Worm (Caenorhabditis elegans): ENCODE results near the gene fipr-25.

Gene fipr-25

DNA sequence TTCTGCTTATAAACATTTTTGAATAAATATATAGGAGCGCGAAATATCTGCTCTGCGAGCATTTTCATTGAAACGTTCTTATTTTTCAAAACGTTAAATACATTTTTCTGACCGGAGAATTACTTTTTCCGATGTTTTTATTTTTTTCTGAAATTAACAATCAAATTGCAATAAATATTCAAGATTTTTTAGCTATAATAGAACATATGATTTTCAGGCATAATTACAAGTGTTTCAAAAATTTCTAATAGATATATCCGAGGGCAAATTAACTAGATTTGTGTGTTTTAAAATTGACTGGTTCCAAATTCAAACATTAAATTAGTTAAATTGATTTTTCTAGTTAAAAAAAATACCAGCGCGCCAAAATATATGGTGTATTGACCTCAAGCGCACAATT lies 21.8 kb downstream of the fipr-25 start, which contains the start of gene T08B1.4:
T08B1.4 (plus strand) TSS at position 301 of the 400 bp plus-strand sequence.
- TF ChIP-seq F13C5.2 (tag; optimal IDR thresholded peaks at IDR 0.05) (no peak), tbx-37 (GFP tag; conservative IDR thresholded peaks at IDR 0.05) (no peak), B0310.2 (tag; optimal IDR thresholded peaks at IDR 0.05) (no peak), tbx-11 (GFP tag; IDR thresholded peaks at IDR 0.05) (no peak), sea-1 (GFP tag; conservative IDR thresholded peaks at IDR 0.05) (no peak), ceh-13 (GFP tag; optimal IDR thresholded peaks at IDR 0.05) (no peak), ama-1 (optimal IDR thresholded peaks at IDR 0.05) (no peak), aly-1 (tag; optimal IDR thresholded peaks at IDR 0.05) (no peak), hmbx-1 (tag; optimal IDR thresholded peaks at IDR 0.05) (no peak), ceh-36 (tag; optimal IDR thresholded peaks at IDR 0.05) (no peak), flt-1 (GFP tag; IDR thresholded peaks at IDR 0.05) (no peak)

DNA sequence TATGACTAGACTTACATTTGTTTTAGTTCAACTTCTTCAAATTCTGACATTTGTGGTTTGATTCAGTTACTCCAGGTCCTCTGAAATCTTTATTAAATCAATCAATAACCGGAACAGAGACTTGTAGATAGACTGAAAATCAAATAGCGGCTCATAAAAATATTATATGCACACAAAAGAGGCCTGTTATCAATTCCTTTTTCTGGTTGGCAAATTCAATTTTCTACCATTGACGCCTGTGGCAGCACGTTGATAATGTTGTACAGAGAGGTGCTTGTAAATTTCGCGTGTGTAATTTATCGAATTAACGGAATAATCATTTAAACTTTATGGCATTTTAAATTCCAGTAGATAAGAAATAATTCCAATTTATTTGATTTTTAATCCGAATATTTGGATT lies 29.7 kb downstream of the fipr-25 start, which contains the start of gene T08B1.1:
T08B1.1 (minus strand) TSS at position 92 of the 400 bp plus-strand sequence.
- TF ChIP-seq hmg-4 (GFP tag; optimal IDR thresholded peaks at IDR 0.05) (no peak), tbx-37 (GFP tag; conservative IDR thresholded peaks at IDR 0.05) (no peak), B0310.2 (tag; optimal IDR thresholded peaks at IDR 0.05) (no peak)

DNA sequence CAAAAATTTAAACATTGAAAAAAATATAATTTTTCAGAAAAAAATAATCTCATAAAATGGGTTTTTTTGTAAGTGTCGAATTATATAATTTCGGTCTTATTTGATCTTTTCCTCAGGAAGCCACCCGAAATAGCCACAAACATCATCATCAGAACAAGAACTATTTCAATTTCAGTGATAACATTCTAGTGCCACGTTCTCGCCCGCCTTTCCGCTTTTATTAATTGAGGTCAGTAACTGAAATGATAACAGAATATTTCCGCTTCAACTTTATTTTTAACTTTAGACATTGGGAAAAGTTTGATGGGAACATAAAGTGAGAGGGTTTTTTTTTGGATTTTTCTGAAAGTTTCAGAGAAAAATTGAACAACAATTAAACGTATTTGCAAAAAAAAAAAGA lies 32.0 kb downstream of the fipr-25 start:
- TF ChIP-seq sea-1 (GFP tag; conservative IDR thresholded peaks at IDR 0.05) = no peak
- TF ChIP-seq hnd-1 (tag; optimal IDR thresholded peaks at IDR 0.05) = no peak
- no peak for TF ChIP-seq F13C5.2 (tag; optimal IDR thresholded peaks at IDR 0.05)
- no peak for TF ChIP-seq hmbx-1 (tag; optimal IDR thresholded peaks at IDR 0.05)
- TF ChIP-seq aly-1 (tag; optimal IDR thresholded peaks at IDR 0.05) = no peak
- no peak for TF ChIP-seq B0310.2 (tag; optimal IDR thresholded peaks at IDR 0.05)
- TF ChIP-seq hmg-4 (GFP tag; optimal IDR thresholded peaks at IDR 0.05) = no peak
- no peak for TF ChIP-seq pes-1 (GFP tag; IDR thresholded peaks at IDR 0.05)
- no peak for TF ChIP-seq ceh-13 (GFP tag; optimal IDR thresholded peaks at IDR 0.05)
- TF ChIP-seq tra-4 (tag; optimal IDR thresholded peaks at IDR 0.05) = no peak
- TF ChIP-seq flt-1 (GFP tag; IDR thresholded peaks at IDR 0.05) = no peak
- no peak for TF ChIP-seq ets-7 (tag; optimal IDR thresholded peaks at IDR 0.05)
- no peak for TF ChIP-seq ama-1 (optimal IDR thresholded peaks at IDR 0.05)
- TF ChIP-seq tbx-11 (GFP tag; IDR thresholded peaks at IDR 0.05) = no peak
- no peak for TF ChIP-seq tbx-37 (GFP tag; conservative IDR thresholded peaks at IDR 0.05)
- no peak for TF ChIP-seq ceh-36 (tag; optimal IDR thresholded peaks at IDR 0.05)
- no peak for TF ChIP-seq scrt-1 (GFP tag; IDR thresholded peaks at IDR 0.05)

DNA sequence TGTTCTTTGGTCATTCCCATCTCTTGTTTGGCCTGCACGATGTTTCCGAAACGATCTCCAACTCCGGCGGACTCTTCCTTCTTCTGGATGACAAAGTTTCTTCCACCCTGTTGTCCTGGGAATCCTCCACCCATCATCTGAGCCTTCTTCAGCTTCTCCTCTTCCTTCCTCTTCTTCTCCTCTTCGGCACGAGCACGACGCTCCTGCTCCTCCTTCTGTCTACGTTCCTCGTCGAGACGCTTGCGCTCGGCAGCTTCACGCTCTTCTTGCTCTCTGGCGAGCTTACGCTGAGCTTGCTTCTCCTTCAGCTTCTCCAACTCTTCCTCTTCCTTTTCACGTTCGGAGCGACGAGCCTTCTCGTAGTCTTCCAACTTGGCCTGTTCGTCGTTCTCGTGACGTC lies 34.2 kb downstream of the fipr-25 start:
- TF ChIP-seq hmbx-1 (tag; optimal IDR thresholded peaks at IDR 0.05) = no peak
- TF ChIP-seq tbx-11 (GFP tag; IDR thresholded peaks at IDR 0.05) = no peak
- TF ChIP-seq hmg-4 (GFP tag; optimal IDR thresholded peaks at IDR 0.05) = no peak
- no peak for TF ChIP-seq ama-1 (optimal IDR thresholded peaks at IDR 0.05)
- TF ChIP-seq flt-1 (GFP tag; IDR thresholded peaks at IDR 0.05) = no peak
- no peak for TF ChIP-seq aly-1 (tag; optimal IDR thresholded peaks at IDR 0.05)
- TF ChIP-seq tra-4 (tag; optimal IDR thresholded peaks at IDR 0.05) = no peak
- TF ChIP-seq ceh-13 (GFP tag; optimal IDR thresholded peaks at IDR 0.05) = no peak
- TF ChIP-seq hnd-1 (tag; optimal IDR thresholded peaks at IDR 0.05) = no peak
- no peak for TF ChIP-seq B0310.2 (tag; optimal IDR thresholded peaks at IDR 0.05)
- TF ChIP-seq pes-1 (GFP tag; IDR thresholded peaks at IDR 0.05) = no peak
- no peak for TF ChIP-seq sea-1 (GFP tag; conservative IDR thresholded peaks at IDR 0.05)
- TF ChIP-seq F13C5.2 (tag; optimal IDR thresholded peaks at IDR 0.05) = no peak
- no peak for TF ChIP-seq scrt-1 (GFP tag; IDR thresholded peaks at IDR 0.05)
- no peak for TF ChIP-seq ets-7 (tag; optimal IDR thresholded peaks at IDR 0.05)
- TF ChIP-seq tbx-37 (GFP tag; conservative IDR thresholded peaks at IDR 0.05) = no peak
- TF ChIP-seq ceh-36 (tag; optimal IDR thresholded peaks at IDR 0.05) = no peak

DNA sequence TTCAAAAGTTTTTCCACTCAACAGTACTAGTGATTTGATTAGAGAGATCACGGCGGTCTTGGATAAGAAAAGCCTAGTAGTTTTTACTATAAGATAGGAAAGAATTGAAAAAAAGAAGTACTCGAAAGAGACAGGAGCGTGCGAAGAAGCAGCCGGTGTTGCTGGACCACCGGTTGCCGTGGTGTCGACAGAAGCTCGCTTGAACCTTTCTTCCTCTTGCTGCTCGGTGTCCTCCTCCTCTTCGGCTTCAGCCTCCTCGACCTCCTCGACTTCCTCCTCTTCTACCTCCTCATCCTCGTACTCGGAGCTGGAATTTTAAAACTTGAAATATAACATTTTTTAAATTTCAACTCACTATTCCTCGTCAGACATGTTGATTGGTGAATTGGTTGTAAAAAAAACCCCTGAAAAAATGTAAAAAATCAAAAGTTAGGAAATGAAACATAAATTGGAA lies 35.3 kb downstream of the fipr-25 start, which contains the start of gene tnt-4:
tnt-4 (minus strand) TSS at position 404 of the 454 bp plus-strand sequence.
- TF ChIP-seq ets-7 (tag; optimal IDR thresholded peaks at IDR 0.05) (no peak), scrt-1 (GFP tag; IDR thresholded peaks at IDR 0.05) (no peak), pes-1 (GFP tag; IDR thresholded peaks at IDR 0.05) (no peak), F13C5.2 (tag; optimal IDR thresholded peaks at IDR 0.05) (no peak), tbx-37 (GFP tag; conservative IDR thresholded peaks at IDR 0.05) (no peak), ceh-36 (tag; optimal IDR thresholded peaks at IDR 0.05) (no peak), tbx-11 (GFP tag; IDR thresholded peaks at IDR 0.05) (no peak), B0310.2 (tag; optimal IDR thresholded peaks at IDR 0.05) (no peak), ceh-13 (GFP tag; optimal IDR thresholded peaks at IDR 0.05) (no peak), tra-4 (tag; optimal IDR thresholded peaks at IDR 0.05) (no peak), hmg-4 (GFP tag; optimal IDR thresholded peaks at IDR 0.05) (no peak), sea-1 (GFP tag; conservative IDR thresholded peaks at IDR 0.05) (no peak), ama-1 (optimal IDR thresholded peaks at IDR 0.05) (no peak), hnd-1 (tag; optimal IDR thresholded peaks at IDR 0.05) (no peak), hmbx-1 (tag; optimal IDR thresholded peaks at IDR 0.05) (no peak)

DNA sequence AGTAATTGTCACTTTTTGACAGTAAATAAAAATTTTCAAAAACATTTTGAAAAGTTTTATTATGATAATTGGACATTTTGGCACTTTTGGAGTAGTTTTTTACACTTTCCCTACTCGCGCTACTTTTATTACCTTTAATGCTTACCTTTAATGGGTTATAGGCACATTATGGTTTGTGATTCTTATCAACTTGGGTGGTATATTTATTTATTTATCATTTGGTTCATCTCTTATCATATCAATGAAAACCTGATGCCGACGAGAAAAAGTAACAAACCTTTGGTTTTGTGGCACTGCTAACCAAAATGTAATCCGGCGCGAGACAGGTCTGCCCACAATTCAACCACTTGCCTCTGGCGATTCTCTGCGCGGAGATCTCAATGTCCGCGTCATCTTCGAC lies 41.1 kb downstream of the fipr-25 start:
- TF ChIP-seq ceh-36 (tag; optimal IDR thresholded peaks at IDR 0.05) = no peak
- TF ChIP-seq ets-7 (tag; optimal IDR thresholded peaks at IDR 0.05) = no peak
- no peak for TF ChIP-seq hnd-1 (tag; optimal IDR thresholded peaks at IDR 0.05)
- TF ChIP-seq tbx-11 (GFP tag; IDR thresholded peaks at IDR 0.05) = no peak
- TF ChIP-seq flt-1 (GFP tag; IDR thresholded peaks at IDR 0.05) = no peak
- TF ChIP-seq ceh-13 (GFP tag; optimal IDR thresholded peaks at IDR 0.05) = no peak
- no peak for TF ChIP-seq F13C5.2 (tag; optimal IDR thresholded peaks at IDR 0.05)
- TF ChIP-seq tra-4 (tag; optimal IDR thresholded peaks at IDR 0.05) = no peak
- no peak for TF ChIP-seq ama-1 (optimal IDR thresholded peaks at IDR 0.05)
- no peak for TF ChIP-seq scrt-1 (GFP tag; IDR thresholded peaks at IDR 0.05)
- TF ChIP-seq hmg-4 (GFP tag; optimal IDR thresholded peaks at IDR 0.05) = no peak
- TF ChIP-seq aly-1 (tag; optimal IDR thresholded peaks at IDR 0.05) = no peak
- no peak for TF ChIP-seq pes-1 (GFP tag; IDR thresholded peaks at IDR 0.05)
- TF ChIP-seq hmbx-1 (tag; optimal IDR thresholded peaks at IDR 0.05) = no peak

DNA sequence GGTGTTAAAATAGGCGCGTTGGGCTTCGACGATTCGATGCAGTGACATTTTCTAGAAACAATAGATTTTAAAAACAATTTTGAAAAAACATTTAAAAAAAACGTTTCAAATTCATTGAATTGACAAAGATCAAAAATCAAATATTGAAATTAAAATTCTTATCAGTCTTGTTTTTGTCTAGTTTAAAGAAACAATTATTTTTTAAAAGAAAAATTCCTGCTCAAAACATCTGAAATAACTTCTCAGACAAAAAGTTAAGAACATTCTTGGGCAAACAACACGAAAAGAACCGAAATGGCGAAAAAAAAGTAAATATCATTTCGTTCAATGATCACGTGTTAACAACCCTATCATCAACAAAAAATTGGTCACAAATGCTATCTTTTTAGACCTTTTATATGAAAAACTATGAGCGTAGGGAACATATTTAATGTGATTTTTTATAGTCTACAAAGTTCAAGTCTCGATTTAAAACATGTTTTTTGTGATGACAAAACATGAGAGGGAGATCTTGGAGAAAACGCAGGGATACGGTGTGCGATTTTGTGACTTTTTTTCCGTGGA lies 42.4 kb downstream of the fipr-25 start, which contains the start of gene alh-5:
alh-5 (minus strand) TSS at position 51 of the 564 bp plus-strand sequence.
- TF ChIP-seq B0310.2 (tag; optimal IDR thresholded peaks at IDR 0.05) = no peak
- no peak for TF ChIP-seq F13C5.2 (tag; optimal IDR thresholded peaks at IDR 0.05)
- TF ChIP-seq hmbx-1 (tag; optimal IDR thresholded peaks at IDR 0.05) = no peak
- TF ChIP-seq ceh-13 (GFP tag; optimal IDR thresholded peaks at IDR 0.05) = no peak
- no peak for TF ChIP-seq tbx-37 (GFP tag; conservative IDR thresholded peaks at IDR 0.05)

Measured in whole organism, early embryonic.